Worm (Caenorhabditis elegans) whole organism, late embryonic: ENCODE results near the gene tag-250.

ENCODE experiments used
- ama-1 ChIP-seq: fragments of 150-350 bp; optimal IDR thresholded peaks from 2 replicates; lab custom pipeline; 2014
- fkh-10 ChIP-seq: fragments of 150-350 bp; optimal IDR thresholded peaks from 2 replicates; lab custom pipeline; 2014; ENCODE audit warnings: missing biosample characterization, missing genetic modification reagents, missing genetic modification characterization
- lim-6 ChIP-seq: sonication (generic microtip); optimal IDR thresholded peaks from 2 replicates; lab custom pipeline; 2016; ENCODE audit warnings: missing genetic modification characterization, missing compliant biosample characterization
- zip-5 ChIP-seq: sonication (generic microtip); optimal IDR thresholded peaks from 2 replicates; lab custom pipeline; 2016; ENCODE audit warnings: missing genetic modification characterization, missing compliant biosample characterization

DNA sequence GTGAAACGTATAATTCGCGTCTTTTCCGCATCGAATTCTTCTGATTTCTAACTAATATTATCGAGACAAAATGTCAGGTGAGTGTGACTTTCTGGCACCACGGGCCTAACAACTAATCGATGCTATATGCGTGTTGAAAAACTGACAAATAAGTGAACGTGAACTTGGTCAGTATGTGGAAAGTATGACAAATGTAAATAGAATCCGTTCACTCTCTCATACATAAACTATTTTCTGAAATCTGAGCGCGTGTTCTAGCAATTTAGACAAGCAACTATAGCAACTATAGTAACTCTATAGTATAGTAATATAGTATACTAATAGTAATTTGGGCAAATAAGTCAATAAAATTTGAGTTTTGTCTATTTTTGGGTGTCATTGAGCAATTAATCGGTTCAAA lies 32.4 kb downstream of the tag-250 start:
- TF ChIP-seq lim-6 (tag; lab: Kevin White, UChicago) (no peak), ama-1 (lab: Kevin White, UChicago) (no peak), fkh-10 (no peak), zip-5 (no peak)
